Worm (Caenorhabditis elegans) whole organism, young adult: ENCODE data around the gene B0495.9.

Experiments used
- B0336.3 ChIP-seq: fragments of 200-800 bp; sonication (Bioruptor generic); IDR thresholded peaks from 2 replicates; pipeline ENCODE4 v1.3.6; 2022; ENCODE audit warnings: missing genetic modification characterization, missing compliant biosample characterization
- C17E4.6 ChIP-seq: fragments of 200-800 bp; sonication (Bioruptor generic); IDR thresholded peaks from 2 replicates; pipeline ENCODE4 v1.3.6; 2022; ENCODE audit warnings: missing genetic modification reagents, missing genetic modification characterization, missing compliant biosample characterization
- F22D6.2 ChIP-seq: sonication (generic microtip); optimal IDR thresholded peaks from 2 replicates; lab custom pipeline; 2016; ENCODE audit warnings: mild to moderate bottlenecking, missing genetic modification characterization, missing compliant biosample characterization
- F37B4.10 ChIP-seq: fragments of 200-800 bp; sonication (Bioruptor generic); IDR thresholded peaks from 2 replicates; pipeline ENCODE4 v1.3.6; 2022; ENCODE audit warnings: missing genetic modification characterization, missing compliant biosample characterization
- F52B5.7 ChIP-seq: sonication (generic microtip); optimal IDR thresholded peaks from 2 replicates; lab custom pipeline; 2016; ENCODE audit warnings: mild to moderate bottlenecking, missing genetic modification characterization, missing compliant biosample characterization
- F57A8.1 ChIP-seq: fragments of 200-800 bp; sonication (Bioruptor generic); optimal IDR thresholded peaks from 2 replicates; lab custom pipeline; 2018; ENCODE audit warnings: mild to moderate bottlenecking, missing genetic modification characterization, moderate library complexity, missing compliant biosample characterization
- F57C9.4 ChIP-seq: sonication (generic microtip); optimal IDR thresholded peaks from 2 replicates; lab custom pipeline; 2017; ENCODE audit warnings: mild to moderate bottlenecking, missing genetic modification characterization, missing compliant biosample characterization
- Y56A3A.18 ChIP-seq: fragments of 200-800 bp; sonication (Bioruptor generic); IDR thresholded peaks from 2 replicates; pipeline ENCODE4 v1.3.6; 2022; ENCODE audit warnings: missing genetic modification reagents, missing genetic modification characterization, missing compliant biosample characterization
- Y79H2A.3 ChIP-seq: fragments of 200-800 bp; sonication (Bioruptor generic); conservative IDR thresholded peaks from 2 replicates; pipeline ENCODE4 v1.3.6; 2022; ENCODE audit warnings: missing genetic modification reagents, missing genetic modification characterization, missing compliant biosample characterization
- aptf-3 ChIP-seq: fragments of 200-800 bp; sonication (Bioruptor generic); IDR thresholded peaks from 2 replicates; pipeline ENCODE4 v1.3.6; 2022; ENCODE audit warnings: missing genetic modification characterization, missing compliant biosample characterization
- bed-2 ChIP-seq: fragments of 200-800 bp; sonication (Bioruptor generic); IDR thresholded peaks from 2 replicates; pipeline ENCODE4 v1.3.6; 2022; ENCODE audit warnings: missing genetic modification reagents, missing genetic modification characterization, missing compliant biosample characterization
- cebp-1 ChIP-seq, 2 experiments: fragments of 200-800 bp in 1 of 2; sonication (Bioruptor generic) in 1 of 2; sonication (generic microtip) in 1 of 2; IDR thresholded peaks in 1 of 2; optimal IDR thresholded peaks in 1 of 2; 2 replicates each; pipeline versions ENCODE4 v1.3.6 to Lab custom; 2017 to 2022; ENCODE audit warnings: missing compliant biosample characterization in 2 of 2, missing genetic modification characterization in 2 of 2, mild to moderate bottlenecking in 1 of 2, missing genetic modification reagents in 1 of 2, moderate library complexity in 1 of 2
- ceh-40 ChIP-seq: fragments of 200-800 bp; sonication (Bioruptor generic); IDR thresholded peaks from 2 replicates; pipeline ENCODE4 v1.3.6; 2022; ENCODE audit warnings: missing genetic modification characterization, missing compliant biosample characterization
- die-1 ChIP-seq: sonication (generic microtip); optimal IDR thresholded peaks from 2 replicates; lab custom pipeline; 2016; ENCODE audit warnings: missing genotype, mild to moderate bottlenecking, missing genetic modification characterization, missing compliant biosample characterization
- dox-1 ChIP-seq: fragments of 200-800 bp; sonication (Bioruptor generic); IDR thresholded peaks from 2 replicates; pipeline ENCODE4 v1.3.6; 2022; ENCODE audit warnings: missing genetic modification reagents, missing genetic modification characterization, missing compliant biosample characterization
- dpl-1 ChIP-seq: fragments of 150-350 bp; optimal IDR thresholded peaks from 2 replicates; lab custom pipeline; 2014; ENCODE audit warnings: missing biosample characterization, missing genetic modification reagents, missing genetic modification characterization
- egl-18 ChIP-seq: fragments of 200-800 bp; sonication (Bioruptor generic); IDR thresholded peaks from 2 replicates; pipeline ENCODE4 v1.3.6; 2022; ENCODE audit warnings: missing genetic modification reagents, missing genetic modification characterization, missing compliant biosample characterization
- egrh-3 ChIP-seq: fragments of 200-800 bp; sonication (Bioruptor generic); IDR thresholded peaks from 2 replicates; pipeline ENCODE4 v1.3.6; 2022; ENCODE audit warnings: missing genetic modification reagents, missing genetic modification characterization, missing compliant biosample characterization
- ekl-4 ChIP-seq: fragments of 200-800 bp; sonication (Bioruptor generic); IDR thresholded peaks from 2 replicates; pipeline ENCODE4 v1.3.6; 2022; ENCODE audit warnings: missing genetic modification reagents, missing genetic modification characterization, missing compliant biosample characterization
- gei-17 ChIP-seq: fragments of 200-800 bp; sonication (Bioruptor generic); optimal IDR thresholded peaks from 2 replicates; lab custom pipeline; 2018; ENCODE audit warnings: mild to moderate bottlenecking, missing genetic modification characterization, missing compliant biosample characterization
- hlh-12 ChIP-seq: sonication (generic microtip); optimal IDR thresholded peaks from 2 replicates; lab custom pipeline; 2016; ENCODE audit warnings: missing genetic modification characterization, missing compliant biosample characterization
- let-526 ChIP-seq: fragments of 200-800 bp; sonication (Bioruptor generic); IDR thresholded peaks from 2 replicates; pipeline ENCODE4 v1.3.6; 2022; ENCODE audit warnings: missing genetic modification reagents, missing genetic modification characterization, missing compliant biosample characterization
- let-607 ChIP-seq, 2 experiments: fragments of 200-800 bp in 1 of 2; sonication (Bioruptor generic) in 1 of 2; sonication (generic microtip) in 1 of 2; optimal IDR thresholded peaks; 2 replicates each; lab custom pipeline; 2016 to 2018; ENCODE audit warnings: mild to moderate bottlenecking in 2 of 2, missing compliant biosample characterization in 2 of 2, missing genetic modification characterization in 2 of 2, moderate library complexity in 2 of 2, missing genotype in 1 of 2
- lin-40 ChIP-seq: sonication (generic microtip); optimal IDR thresholded peaks from 2 replicates; lab custom pipeline; 2016; ENCODE audit warnings: missing genetic modification characterization, mild to moderate bottlenecking, missing compliant biosample characterization, missing genotype, missing genetic modification reagents
- lir-1 ChIP-seq: fragments of 200-800 bp; sonication (Bioruptor generic); conservative IDR thresholded peaks from 2 replicates; pipeline ENCODE4 v1.3.6; 2022; ENCODE audit warnings: missing genetic modification reagents, missing genetic modification characterization, missing compliant biosample characterization
- madf-6 ChIP-seq: fragments of 200-800 bp; sonication (Bioruptor generic); IDR thresholded peaks from 2 replicates; pipeline ENCODE4 v1.3.6; 2022; ENCODE audit warnings: missing genetic modification reagents, missing genetic modification characterization, missing compliant biosample characterization
- mcd-1 ChIP-seq: fragments of 200-800 bp; sonication (Bioruptor generic); IDR thresholded peaks from 2 replicates; pipeline ENCODE4 v1.3.6; 2022; ENCODE audit warnings: missing genetic modification reagents, missing genetic modification characterization, missing compliant biosample characterization
- mxl-1 ChIP-seq: sonication (generic microtip); optimal IDR thresholded peaks from 2 replicates; lab custom pipeline; 2016; ENCODE audit warnings: missing genetic modification characterization, missing compliant biosample characterization
- nfya-2 ChIP-seq: fragments of 200-800 bp; sonication (Bioruptor generic); IDR thresholded peaks from 2 replicates; pipeline ENCODE4 v1.3.6; 2022; ENCODE audit warnings: missing genetic modification reagents, missing genetic modification characterization, missing compliant biosample characterization
- nhr-179 ChIP-seq: sonication (generic microtip); optimal IDR thresholded peaks from 2 replicates; lab custom pipeline; 2016; ENCODE audit warnings: mild to moderate bottlenecking, missing genetic modification characterization, missing compliant biosample characterization
- nhr-27 ChIP-seq: fragments of 200-800 bp; sonication (Bioruptor generic); optimal IDR thresholded peaks from 2 replicates; lab custom pipeline; 2018; ENCODE audit warnings: mild to moderate bottlenecking, missing genetic modification characterization, moderate library complexity, missing compliant biosample characterization
- nhr-80 ChIP-seq: sonication (generic microtip); optimal IDR thresholded peaks from 2 replicates; lab custom pipeline; 2016; ENCODE audit warnings: missing genetic modification characterization, missing compliant biosample characterization
- nhr-90 ChIP-seq: sonication (generic microtip); optimal IDR thresholded peaks from 2 replicates; lab custom pipeline; 2016; ENCODE audit warnings: missing genotype, mild to moderate bottlenecking, missing genetic modification characterization, missing compliant biosample characterization
- rec-8 ChIP-seq, 2 experiments: sonication (generic microtip); optimal IDR thresholded peaks; 2 replicates each; lab custom pipeline; 2016; ENCODE audit warnings: mild to moderate bottlenecking in 2 of 2, missing genetic modification characterization in 2 of 2, missing genetic modification reagents in 2 of 2, missing genotype in 2 of 2, missing biosample characterization in 1 of 2, missing compliant biosample characterization in 1 of 2, moderate library complexity in 1 of 2
- tbp1 ChIP-seq: fragments of 200-800 bp; sonication (Bioruptor generic); optimal IDR thresholded peaks from 2 replicates; lab custom pipeline; 2018; ENCODE audit warnings: mild to moderate bottlenecking, missing genetic modification characterization, missing compliant biosample characterization
- zfh-2 ChIP-seq: fragments of 200-800 bp; sonication (Bioruptor generic); conservative IDR thresholded peaks from 2 replicates; pipeline ENCODE4 v1.3.6; 2022; ENCODE audit warnings: missing genetic modification reagents, missing genetic modification characterization, missing compliant biosample characterization
- zim-3 ChIP-seq: sonication (generic microtip); optimal IDR thresholded peaks from 2 replicates; lab custom pipeline; 2017; ENCODE audit warnings: mild to moderate bottlenecking, missing genetic modification characterization, moderate library complexity, missing compliant biosample characterization
- ztf-25 ChIP-seq: fragments of 200-800 bp; sonication (Bioruptor generic); IDR thresholded peaks from 2 replicates; pipeline ENCODE4 v1.3.6; 2022; ENCODE audit warnings: missing genetic modification reagents, missing genetic modification characterization, missing compliant biosample characterization

The B0495.9 gene

ce11 chrII:7663704-7664660, 44.5 kb downstream of the B0495.9 start, which contains the start of the genes F18A1.7 and rpa-1 (continued):
- TF ChIP-seq tbp1 (GFP tag; lab: Kevin White, UChicago) (peak; percentile 33), F57A8.1 (GFP tag; lab: Kevin White, UChicago) (no peak), egrh-3 (no peak), ztf-25 (GFP tag; lab: Robert Waterston, UW) (no peak), mcd-1 (GFP tag; lab: Robert Waterston, UW) (peak; percentile 48), nhr-80 (no peak), Y56A3A.18 (GFP tag; lab: Robert Waterston, UW) (no peak), ceh-40 (GFP tag; lab: Robert Waterston, UW) (no peak), zim-3 (tag; lab: Kevin White, UChicago) (no peak), madf-6 (GFP tag; lab: Robert Waterston, UW) (peak; percentile 98), hlh-12 (tag; lab: Kevin White, UChicago) (no peak), cebp-1 (GFP tag; IDR thresholded peaks at IDR 0.05; lab: Robert Waterston, UW) (no peak), cebp-1 (tag; optimal IDR thresholded peaks at IDR 0.05; lab: Kevin White, UChicago) (no peak), F57C9.4 (no peak), let-526 (GFP tag; lab: Robert Waterston, UW) (no peak), die-1 (tag; lab: Kevin White, UChicago) (no peak), ekl-4 (GFP tag; lab: Robert Waterston, UW) (peak; percentile 76), dpl-1 (GFP tag; lab: Kevin White, UChicago) (peak; percentile 91), nhr-179 (tag; lab: Kevin White, UChicago) (no peak), C17E4.6 (GFP tag; lab: Robert Waterston, UW) (no peak), bed-2 (GFP tag; lab: Robert Waterston, UW) (no peak), mxl-1 (tag; lab: Kevin White, UChicago) (no peak), nhr-90 (tag; lab: Kevin White, UChicago) (no peak), egl-18 (GFP tag; lab: Robert Waterston, UW) (no peak), aptf-3 (GFP tag; lab: Robert Waterston, UW) (no peak), let-607 (tag; optimal IDR thresholded peaks at IDR 0.05; lab: Kevin White, UChicago) (no peak), zfh-2 (no peak), lir-1 (GFP tag; lab: Robert Waterston, UW) (no peak), dox-1 (GFP tag; lab: Robert Waterston, UW) (peak; percentile 81), Y79H2A.3 (GFP tag; lab: Robert Waterston, UW) (no peak), nfya-2 (GFP tag; lab: Robert Waterston, UW) (no peak), gei-17 (GFP tag; lab: Kevin White, UChicago) (no peak), F37B4.10 (GFP tag; lab: Robert Waterston, UW) (no peak), F22D6.2 (tag; lab: Kevin White, UChicago) (no peak), lin-40 (tag; lab: Kevin White, UChicago) (no peak)

ce11 chrII:7663028-7663427, 45.5 kb downstream of the B0495.9 start:
- TF ChIP-seq F52B5.7, result no peak
- TF ChIP-seq B0336.3 (GFP tag; lab: Robert Waterston, UW), result no peak
- no peak for TF ChIP-seq nhr-27 (tag; lab: Kevin White, UChicago)
- no peak for TF ChIP-seq rec-8 (tag; optimal IDR thresholded peaks at IDR 0.05; lab: Kevin White, UChicago)
